Worm (Caenorhabditis elegans) whole organism, young adult: ENCODE data around the gene tkr-1.

Experiments used
- B0261.1 ChIP-seq: sonication (generic microtip); optimal IDR thresholded peaks from 2 replicates; lab custom pipeline; 2016; ENCODE audit warnings: mild to moderate bottlenecking, missing genetic modification characterization, moderate library complexity, missing compliant biosample characterization
- B0336.3 ChIP-seq: fragments of 200-800 bp; sonication (Bioruptor generic); IDR thresholded peaks from 2 replicates; pipeline ENCODE4 v1.3.6; 2022; ENCODE audit warnings: missing genetic modification characterization, missing compliant biosample characterization
- F10E7.11 ChIP-seq: sonication (generic microtip); optimal IDR thresholded peaks from 2 replicates; lab custom pipeline; 2017; ENCODE audit warnings: mild to moderate bottlenecking, missing genetic modification characterization, moderate library complexity, missing compliant biosample characterization
- F22D6.2 ChIP-seq: sonication (generic microtip); optimal IDR thresholded peaks from 2 replicates; lab custom pipeline; 2016; ENCODE audit warnings: mild to moderate bottlenecking, missing genetic modification characterization, missing compliant biosample characterization
- F37B4.10 ChIP-seq: fragments of 200-800 bp; sonication (Bioruptor generic); IDR thresholded peaks from 2 replicates; pipeline ENCODE4 v1.3.6; 2022; ENCODE audit warnings: missing genetic modification characterization, missing compliant biosample characterization
- F52B5.7 ChIP-seq: sonication (generic microtip); optimal IDR thresholded peaks from 2 replicates; lab custom pipeline; 2016; ENCODE audit warnings: mild to moderate bottlenecking, missing genetic modification characterization, missing compliant biosample characterization
- F55B11.4 ChIP-seq: sonication (generic microtip); optimal IDR thresholded peaks from 2 replicates; lab custom pipeline; 2016; ENCODE audit warnings: missing compliant biosample characterization, missing genetic modification characterization, borderline replicate concordance; ENCODE audit not compliant: insufficient read depth
- F57A8.1 ChIP-seq: fragments of 200-800 bp; sonication (Bioruptor generic); optimal IDR thresholded peaks from 2 replicates; lab custom pipeline; 2018; ENCODE audit warnings: mild to moderate bottlenecking, missing genetic modification characterization, moderate library complexity, missing compliant biosample characterization
- K11D2.4 ChIP-seq: fragments of 200-800 bp; sonication (Bioruptor generic); IDR thresholded peaks from 2 replicates; pipeline ENCODE4 v1.3.6; 2022; ENCODE audit warnings: missing genetic modification reagents, missing genetic modification characterization, missing compliant biosample characterization
- K12H6.12 ChIP-seq: fragments of 200-800 bp; sonication (Bioruptor generic); optimal IDR thresholded peaks from 2 replicates; lab custom pipeline; 2018; ENCODE audit warnings: mild to moderate bottlenecking, missing genetic modification characterization, missing compliant biosample characterization
- T07F8.4 ChIP-seq: sonication (generic microtip); optimal IDR thresholded peaks from 2 replicates; lab custom pipeline; 2016; ENCODE audit warnings: mild to moderate bottlenecking, missing genetic modification characterization, moderate library complexity, missing compliant biosample characterization
- Y56A3A.18 ChIP-seq: fragments of 200-800 bp; sonication (Bioruptor generic); IDR thresholded peaks from 2 replicates; pipeline ENCODE4 v1.3.6; 2022; ENCODE audit warnings: missing genetic modification reagents, missing genetic modification characterization, missing compliant biosample characterization
- Y79H2A.3 ChIP-seq: fragments of 200-800 bp; sonication (Bioruptor generic); conservative IDR thresholded peaks from 2 replicates; pipeline ENCODE4 v1.3.6; 2022; ENCODE audit warnings: missing genetic modification reagents, missing genetic modification characterization, missing compliant biosample characterization
- ZK185.1 ChIP-seq: sonication (generic microtip); optimal IDR thresholded peaks from 2 replicates; lab custom pipeline; 2016; ENCODE audit warnings: mild to moderate bottlenecking, missing genetic modification characterization, missing compliant biosample characterization; ENCODE audit not compliant: poor library complexity, severe bottlenecking
- aptf-3 ChIP-seq: fragments of 200-800 bp; sonication (Bioruptor generic); IDR thresholded peaks from 2 replicates; pipeline ENCODE4 v1.3.6; 2022; ENCODE audit warnings: missing genetic modification characterization, missing compliant biosample characterization
- atf-7 ChIP-seq: sonication (generic microtip); optimal IDR thresholded peaks from 2 replicates; lab custom pipeline; 2017; ENCODE audit warnings: mild to moderate bottlenecking, missing genetic modification characterization, missing compliant biosample characterization
- athp-1 ChIP-seq: sonication (generic microtip); optimal IDR thresholded peaks from 2 replicates; lab custom pipeline; 2017; ENCODE audit warnings: mild to moderate bottlenecking, missing genetic modification characterization, missing compliant biosample characterization
- bed-2 ChIP-seq: fragments of 200-800 bp; sonication (Bioruptor generic); IDR thresholded peaks from 2 replicates; pipeline ENCODE4 v1.3.6; 2022; ENCODE audit warnings: missing genetic modification reagents, missing genetic modification characterization, missing compliant biosample characterization
- cebp-1 ChIP-seq, 2 experiments: fragments of 200-800 bp in 1 of 2; sonication (Bioruptor generic) in 1 of 2; sonication (generic microtip) in 1 of 2; IDR thresholded peaks in 1 of 2; optimal IDR thresholded peaks in 1 of 2; 2 replicates each; pipeline versions ENCODE4 v1.3.6 to Lab custom; 2017 to 2022; ENCODE audit warnings: missing compliant biosample characterization in 2 of 2, missing genetic modification characterization in 2 of 2, mild to moderate bottlenecking in 1 of 2, missing genetic modification reagents in 1 of 2, moderate library complexity in 1 of 2
- ceh-100 ChIP-seq: fragments of 200-800 bp; sonication (Bioruptor generic); IDR thresholded peaks from 2 replicates; pipeline ENCODE4 v1.3.6; 2022; ENCODE audit warnings: missing genetic modification reagents, missing genetic modification characterization, missing compliant biosample characterization
- ceh-58 ChIP-seq: fragments of 200-800 bp; sonication (Bioruptor generic); IDR thresholded peaks from 2 replicates; pipeline ENCODE4 v1.3.6; 2022; ENCODE audit warnings: missing genetic modification characterization, missing compliant biosample characterization
- dpff-1 ChIP-seq: sonication (generic microtip); optimal IDR thresholded peaks from 2 replicates; lab custom pipeline; 2017; ENCODE audit warnings: mild to moderate bottlenecking, missing genetic modification characterization, missing compliant biosample characterization
- dpl-1 ChIP-seq: fragments of 150-350 bp; optimal IDR thresholded peaks from 2 replicates; lab custom pipeline; 2014; ENCODE audit warnings: missing biosample characterization, missing genetic modification reagents, missing genetic modification characterization
- efl-1 ChIP-seq: fragments of 150-350 bp; optimal IDR thresholded peaks from 2 replicates; lab custom pipeline; 2014; ENCODE audit warnings: missing biosample characterization, missing genetic modification reagents, missing genetic modification characterization
- ekl-4 ChIP-seq: fragments of 200-800 bp; sonication (Bioruptor generic); IDR thresholded peaks from 2 replicates; pipeline ENCODE4 v1.3.6; 2022; ENCODE audit warnings: missing genetic modification reagents, missing genetic modification characterization, missing compliant biosample characterization
- ets-4 ChIP-seq: fragments of 200-800 bp; sonication (Bioruptor generic); optimal IDR thresholded peaks from 2 replicates; lab custom pipeline; 2018; ENCODE audit warnings: mild to moderate bottlenecking, missing genetic modification characterization, missing compliant biosample characterization
- gei-17 ChIP-seq: fragments of 200-800 bp; sonication (Bioruptor generic); optimal IDR thresholded peaks from 2 replicates; lab custom pipeline; 2018; ENCODE audit warnings: mild to moderate bottlenecking, missing genetic modification characterization, missing compliant biosample characterization
- him-1 ChIP-seq: sonication (generic microtip); optimal IDR thresholded peaks from 2 replicates; lab custom pipeline; 2016; ENCODE audit warnings: missing genotype, missing genetic modification reagents, missing genetic modification characterization, missing compliant biosample characterization
- hlh-12 ChIP-seq: sonication (generic microtip); optimal IDR thresholded peaks from 2 replicates; lab custom pipeline; 2016; ENCODE audit warnings: missing genetic modification characterization, missing compliant biosample characterization
- hmg-20 ChIP-seq: fragments of 200-800 bp; sonication (Bioruptor generic); IDR thresholded peaks from 2 replicates; pipeline ENCODE4 v1.3.6; 2022; ENCODE audit warnings: missing genetic modification reagents, missing genetic modification characterization, missing compliant biosample characterization
- let-526 ChIP-seq: fragments of 200-800 bp; sonication (Bioruptor generic); IDR thresholded peaks from 2 replicates; pipeline ENCODE4 v1.3.6; 2022; ENCODE audit warnings: missing genetic modification reagents, missing genetic modification characterization, missing compliant biosample characterization
- let-607 ChIP-seq, 2 experiments: fragments of 200-800 bp in 1 of 2; sonication (Bioruptor generic) in 1 of 2; sonication (generic microtip) in 1 of 2; optimal IDR thresholded peaks; 2 replicates each; lab custom pipeline; 2016 to 2018; ENCODE audit warnings: mild to moderate bottlenecking in 2 of 2, missing compliant biosample characterization in 2 of 2, missing genetic modification characterization in 2 of 2, moderate library complexity in 2 of 2, missing genotype in 1 of 2
- lin-35 ChIP-seq, 3 experiments: fragments of 150-350 bp in 2 of 3; sonication (generic microtip) in 1 of 3; optimal IDR thresholded peaks; 2 replicates each; lab custom pipeline; 2014 to 2018; ENCODE audit warnings: missing biosample characterization in 3 of 3, missing genetic modification characterization in 3 of 3, missing genetic modification reagents in 3 of 3
- madf-3 ChIP-seq: fragments of 200-800 bp; sonication (Bioruptor generic); IDR thresholded peaks from 2 replicates; pipeline ENCODE4 v1.3.6; 2022; ENCODE audit warnings: missing genetic modification reagents, missing genetic modification characterization, missing compliant biosample characterization
- mcd-1 ChIP-seq: fragments of 200-800 bp; sonication (Bioruptor generic); IDR thresholded peaks from 2 replicates; pipeline ENCODE4 v1.3.6; 2022; ENCODE audit warnings: missing genetic modification reagents, missing genetic modification characterization, missing compliant biosample characterization
- mel-28 ChIP-seq: sonication (generic microtip); optimal IDR thresholded peaks from 2 replicates; lab custom pipeline; 2016; ENCODE audit warnings: borderline replicate concordance, mild to moderate bottlenecking, missing genetic modification characterization, missing compliant biosample characterization
- mes-4 ChIP-seq: sonication (generic microtip); optimal IDR thresholded peaks from 2 replicates; lab custom pipeline; 2016; ENCODE audit warnings: missing genotype, missing genetic modification characterization, missing compliant biosample characterization
- pbrm-1 ChIP-seq: fragments of 200-800 bp; sonication (Bioruptor generic); IDR thresholded peaks from 2 replicates; pipeline ENCODE4 v1.3.6; 2022; ENCODE audit warnings: missing genetic modification reagents, missing genetic modification characterization, missing compliant biosample characterization
- sea-2 ChIP-seq: fragments of 200-800 bp; sonication (Bioruptor generic); IDR thresholded peaks from 2 replicates; pipeline ENCODE4 v1.3.6; 2022; ENCODE audit warnings: missing genetic modification characterization, missing compliant biosample characterization
- snpc-1.3 ChIP-seq: sonication (generic microtip); optimal IDR thresholded peaks from 2 replicates; lab custom pipeline; 2017; ENCODE audit warnings: missing genetic modification characterization, mild to moderate bottlenecking, missing compliant biosample characterization, antibody characterized with exemption, moderate library complexity, missing genotype, missing genetic modification reagents; ENCODE audit not compliant: insufficient read depth
- snpc-3.4 ChIP-seq: sonication (generic microtip); optimal IDR thresholded peaks from 2 replicates; lab custom pipeline; 2017; ENCODE audit warnings: missing genetic modification characterization, mild to moderate bottlenecking, missing compliant biosample characterization, antibody characterized with exemption, moderate library complexity, missing genotype, missing genetic modification reagents
- snpc-4 ChIP-seq, 5 experiments: fragments of 150-350 bp in 1 of 5; sonication (generic microtip) in 4 of 5; optimal IDR thresholded peaks; 2 replicates each; lab custom pipeline; 2014 to 2018; ENCODE audit warnings: missing genetic modification characterization in 5 of 5, missing biosample characterization in 3 of 5, antibody characterized with exemption in 2 of 5, mild to moderate bottlenecking in 2 of 5, missing compliant biosample characterization in 2 of 5, missing genotype in 2 of 5, moderate library complexity in 2 of 5, missing genetic modification reagents in 1 of 5
- somi-1 ChIP-seq: fragments of 200-800 bp; sonication (Bioruptor generic); optimal IDR thresholded peaks from 2 replicates; lab custom pipeline; 2018; ENCODE audit warnings: mild to moderate bottlenecking, missing genetic modification characterization, missing compliant biosample characterization
- sptf-2 ChIP-seq: fragments of 200-800 bp; sonication (Bioruptor generic); optimal IDR thresholded peaks from 2 replicates; lab custom pipeline; 2018; ENCODE audit warnings: mild to moderate bottlenecking, missing genetic modification characterization, missing compliant biosample characterization
- unc-130 ChIP-seq: sonication (generic microtip); optimal IDR thresholded peaks from 2 replicates; lab custom pipeline; 2016; ENCODE audit warnings: missing genetic modification reagents, missing genetic modification characterization, missing compliant biosample characterization
- unc-62 ChIP-seq: fragments of 150-350 bp; optimal IDR thresholded peaks from 2 replicates; lab custom pipeline; 2014; ENCODE audit warnings: missing biosample characterization, missing genetic modification reagents, missing genetic modification characterization
- zfh-2 ChIP-seq: fragments of 200-800 bp; sonication (Bioruptor generic); conservative IDR thresholded peaks from 2 replicates; pipeline ENCODE4 v1.3.6; 2022; ENCODE audit warnings: missing genetic modification reagents, missing genetic modification characterization, missing compliant biosample characterization

The tkr-1 gene

DNA sequence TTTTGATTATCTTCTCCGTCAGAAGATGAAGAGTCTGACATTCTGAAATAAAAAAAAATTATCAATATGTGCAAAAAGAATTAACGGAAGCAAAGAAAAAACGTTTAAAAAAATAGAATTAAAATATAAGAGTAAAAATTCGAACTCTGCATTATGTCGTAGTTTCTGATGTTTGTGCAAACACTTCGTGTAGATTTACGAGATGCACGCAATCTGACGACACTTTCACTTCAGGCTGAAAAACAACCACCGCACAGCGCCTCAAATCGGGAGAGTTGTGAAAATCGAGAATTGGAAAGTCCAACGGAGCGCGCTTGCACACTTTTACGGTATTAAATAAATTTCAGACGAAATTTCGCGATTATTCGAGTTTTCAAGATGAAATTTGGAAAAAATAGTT lies 23.0 kb downstream of the tkr-1 start, which contains the start of gene T26G10.1 (continued):
- TF ChIP-seq ets-4 (GFP tag; lab: Kevin White, UChicago) (no peak), unc-62 (GFP tag; lab: Kevin White, UChicago) (no peak), snpc-4 (GFP tag; optimal IDR thresholded peaks at IDR 0.05; lab: Kevin White, UChicago) (no peak), snpc-4 (tag; optimal IDR thresholded peaks at IDR 0.05; lab: Kevin White, UChicago) (peak in 3 of 4 experiments; percentile 25 to 85 (median 72)), him-1 (no peak), athp-1 (peak; percentile 20), ZK185.1 (tag; lab: Kevin White, UChicago) (peak; percentile 25), F37B4.10 (GFP tag; lab: Robert Waterston, UW) (no peak), F10E7.11 (tag; lab: Kevin White, UChicago) (no peak), zfh-2 (GFP tag; lab: Robert Waterston, UW) (no peak), bed-2 (no peak), somi-1 (no peak), cebp-1 (GFP tag; IDR thresholded peaks at IDR 0.05; lab: Robert Waterston, UW) (peak; percentile 44; the same call in 1 of the 2 replicates), cebp-1 (tag; optimal IDR thresholded peaks at IDR 0.05; lab: Kevin White, UChicago) (peak; percentile 66), let-526 (GFP tag; lab: Robert Waterston, UW) (no peak), aptf-3 (GFP tag; lab: Robert Waterston, UW) (no peak), K12H6.12 (no peak), sptf-2 (GFP tag; lab: Kevin White, UChicago) (no peak), F55B11.4 (tag; lab: Kevin White, UChicago) (no peak), pbrm-1 (peak; percentile 80), dpff-1 (tag; lab: Kevin White, UChicago) (no peak), hlh-12 (no peak), mcd-1 (GFP tag; lab: Robert Waterston, UW) (peak; percentile 96), atf-7 (tag; lab: Kevin White, UChicago) (no peak), ceh-100 (GFP tag; lab: Robert Waterston, UW) (peak; percentile 89), mel-28 (tag; lab: Kevin White, UChicago) (no peak), let-607 (tag; optimal IDR thresholded peaks at IDR 0.05; lab: Kevin White, UChicago) (no peak), madf-3 (GFP tag; lab: Robert Waterston, UW) (peak; percentile 60; the same call in 1 of the 2 replicates), hmg-20 (GFP tag; lab: Robert Waterston, UW) (no peak), lin-35 (GFP tag; optimal IDR thresholded peaks at IDR 0.05; lab: Kevin White, UChicago) (no peak), gei-17 (GFP tag; lab: Kevin White, UChicago) (no peak), unc-130 (GFP tag; lab: Kevin White, UChicago) (no peak), T07F8.4 (tag; lab: Kevin White, UChicago) (no peak), ekl-4 (GFP tag; lab: Robert Waterston, UW) (peak; percentile 87), snpc-1.3 (tag; lab: Kevin White, UChicago) (peak; percentile 15), K11D2.4 (GFP tag; lab: Robert Waterston, UW) (no peak), snpc-3.4 (tag; lab: Kevin White, UChicago) (no peak), Y79H2A.3 (GFP tag; lab: Robert Waterston, UW) (no peak), F52B5.7 (tag; lab: Kevin White, UChicago) (no peak), F22D6.2 (tag; lab: Kevin White, UChicago) (no peak), F57A8.1 (GFP tag; lab: Kevin White, UChicago) (no peak), B0336.3 (GFP tag; lab: Robert Waterston, UW) (no peak), mes-4 (no peak), Y56A3A.18 (GFP tag; lab: Robert Waterston, UW) (peak; percentile 32; the same call in 1 of the 2 replicates), ceh-58 (GFP tag; lab: Robert Waterston, UW) (no peak), sea-2 (GFP tag; lab: Robert Waterston, UW) (no peak), efl-1 (GFP tag; lab: Kevin White, UChicago) (peak; percentile 24), B0261.1 (tag; lab: Kevin White, UChicago) (no peak), dpl-1 (GFP tag; lab: Kevin White, UChicago) (no peak)
